Worm (Caenorhabditis elegans) whole organism, young adult: Measurements from ENCODE around the gene mai-1.

Experiments used
- B0261.1 ChIP-seq: sonication (generic microtip); optimal IDR thresholded peaks from 2 replicates; lab custom pipeline; 2016; ENCODE audit warnings: mild to moderate bottlenecking, missing genetic modification characterization, moderate library complexity, missing compliant biosample characterization
- F52B5.7 ChIP-seq: sonication (generic microtip); optimal IDR thresholded peaks from 2 replicates; lab custom pipeline; 2016; ENCODE audit warnings: mild to moderate bottlenecking, missing genetic modification characterization, missing compliant biosample characterization
- F57A8.1 ChIP-seq: fragments of 200-800 bp; sonication (Bioruptor generic); optimal IDR thresholded peaks from 2 replicates; lab custom pipeline; 2018; ENCODE audit warnings: mild to moderate bottlenecking, missing genetic modification characterization, moderate library complexity, missing compliant biosample characterization
- K12H6.12 ChIP-seq: fragments of 200-800 bp; sonication (Bioruptor generic); optimal IDR thresholded peaks from 2 replicates; lab custom pipeline; 2018; ENCODE audit warnings: mild to moderate bottlenecking, missing genetic modification characterization, missing compliant biosample characterization
- Y53F4B.3 ChIP-seq: fragments of 200-800 bp; sonication (Bioruptor generic); IDR thresholded peaks from 2 replicates; pipeline ENCODE4 v1.3.6; 2022; ENCODE audit warnings: missing genetic modification reagents, missing genetic modification characterization, missing compliant biosample characterization
- Y95B8A.8 ChIP-seq: fragments of 200-800 bp; sonication (Bioruptor generic); IDR thresholded peaks from 2 replicates; pipeline ENCODE4 v1.3.6; 2022; ENCODE audit warnings: missing genetic modification reagents, missing genetic modification characterization, missing compliant biosample characterization
- ZK185.1 ChIP-seq: sonication (generic microtip); optimal IDR thresholded peaks from 2 replicates; lab custom pipeline; 2016; ENCODE audit warnings: mild to moderate bottlenecking, missing genetic modification characterization, missing compliant biosample characterization; ENCODE audit not compliant: poor library complexity, severe bottlenecking
- akir-1 ChIP-seq: fragments of 200-800 bp; sonication (Bioruptor generic); optimal IDR thresholded peaks from 2 replicates; lab custom pipeline; 2018; ENCODE audit warnings: mild to moderate bottlenecking, missing genetic modification characterization, moderate library complexity, missing compliant biosample characterization
- aptf-2 ChIP-seq: fragments of 200-800 bp; sonication (Bioruptor generic); conservative IDR thresholded peaks from 2 replicates; pipeline ENCODE4 v1.3.6; 2022; ENCODE audit warnings: missing genetic modification reagents, missing genetic modification characterization, missing compliant biosample characterization
- atf-7 ChIP-seq: sonication (generic microtip); optimal IDR thresholded peaks from 2 replicates; lab custom pipeline; 2017; ENCODE audit warnings: mild to moderate bottlenecking, missing genetic modification characterization, missing compliant biosample characterization
- athp-1 ChIP-seq: sonication (generic microtip); optimal IDR thresholded peaks from 2 replicates; lab custom pipeline; 2017; ENCODE audit warnings: mild to moderate bottlenecking, missing genetic modification characterization, missing compliant biosample characterization
- attf-5 ChIP-seq: fragments of 200-800 bp; sonication (Bioruptor generic); optimal IDR thresholded peaks from 2 replicates; lab custom pipeline; 2018; ENCODE audit warnings: mild to moderate bottlenecking, missing genetic modification characterization, missing compliant biosample characterization
- attf-6 ChIP-seq: fragments of 200-800 bp; sonication (Bioruptor generic); IDR thresholded peaks from 2 replicates; pipeline ENCODE4 v1.3.6; 2022; ENCODE audit warnings: missing genetic modification reagents, missing genetic modification characterization, missing compliant biosample characterization
- efl-1 ChIP-seq: fragments of 150-350 bp; optimal IDR thresholded peaks from 2 replicates; lab custom pipeline; 2014; ENCODE audit warnings: missing biosample characterization, missing genetic modification reagents, missing genetic modification characterization
- hsf-1 ChIP-seq: fragments of 200-800 bp; sonication (Bioruptor generic); IDR thresholded peaks from 2 replicates; pipeline ENCODE4 v1.3.6; 2022; ENCODE audit warnings: missing genetic modification reagents, missing genetic modification characterization, missing compliant biosample characterization
- lag-1 ChIP-seq: fragments of 200-800 bp; sonication (Bioruptor generic); IDR thresholded peaks from 2 replicates; pipeline ENCODE4 v1.3.6; 2022; ENCODE audit warnings: missing genetic modification reagents, missing genetic modification characterization, missing compliant biosample characterization
- lin-40 ChIP-seq: sonication (generic microtip); optimal IDR thresholded peaks from 2 replicates; lab custom pipeline; 2016; ENCODE audit warnings: missing genetic modification characterization, mild to moderate bottlenecking, missing compliant biosample characterization, missing genotype, missing genetic modification reagents
- lin-54 ChIP-seq: fragments of 200-800 bp; sonication (Bioruptor generic); optimal IDR thresholded peaks from 2 replicates; lab custom pipeline; 2018; ENCODE audit warnings: mild to moderate bottlenecking, missing genetic modification characterization, missing compliant biosample characterization
- madf-8 ChIP-seq: fragments of 200-800 bp; sonication (Bioruptor generic); conservative IDR thresholded peaks from 2 replicates; pipeline ENCODE4 v1.3.6; 2022; ENCODE audit warnings: missing genetic modification reagents, missing genetic modification characterization, missing compliant biosample characterization
- nfya-2 ChIP-seq: fragments of 200-800 bp; sonication (Bioruptor generic); IDR thresholded peaks from 2 replicates; pipeline ENCODE4 v1.3.6; 2022; ENCODE audit warnings: missing genetic modification reagents, missing genetic modification characterization, missing compliant biosample characterization
- nhr-27 ChIP-seq: fragments of 200-800 bp; sonication (Bioruptor generic); optimal IDR thresholded peaks from 2 replicates; lab custom pipeline; 2018; ENCODE audit warnings: mild to moderate bottlenecking, missing genetic modification characterization, moderate library complexity, missing compliant biosample characterization
- nhr-80 ChIP-seq: sonication (generic microtip); optimal IDR thresholded peaks from 2 replicates; lab custom pipeline; 2016; ENCODE audit warnings: missing genetic modification characterization, missing compliant biosample characterization
- sea-2 ChIP-seq: fragments of 200-800 bp; sonication (Bioruptor generic); IDR thresholded peaks from 2 replicates; pipeline ENCODE4 v1.3.6; 2022; ENCODE audit warnings: missing genetic modification characterization, missing compliant biosample characterization
- snpc-1.3 ChIP-seq: sonication (generic microtip); optimal IDR thresholded peaks from 2 replicates; lab custom pipeline; 2017; ENCODE audit warnings: missing genetic modification characterization, mild to moderate bottlenecking, missing compliant biosample characterization, antibody characterized with exemption, moderate library complexity, missing genotype, missing genetic modification reagents; ENCODE audit not compliant: insufficient read depth
- snpc-4 ChIP-seq, 5 experiments: fragments of 150-350 bp in 1 of 5; sonication (generic microtip) in 4 of 5; optimal IDR thresholded peaks; 2 replicates each; lab custom pipeline; 2014 to 2018; ENCODE audit warnings: missing genetic modification characterization in 5 of 5, missing biosample characterization in 3 of 5, antibody characterized with exemption in 2 of 5, mild to moderate bottlenecking in 2 of 5, missing compliant biosample characterization in 2 of 5, missing genotype in 2 of 5, moderate library complexity in 2 of 5, missing genetic modification reagents in 1 of 5
- tbp1 ChIP-seq: fragments of 200-800 bp; sonication (Bioruptor generic); optimal IDR thresholded peaks from 2 replicates; lab custom pipeline; 2018; ENCODE audit warnings: mild to moderate bottlenecking, missing genetic modification characterization, missing compliant biosample characterization
- unc-130 ChIP-seq: sonication (generic microtip); optimal IDR thresholded peaks from 2 replicates; lab custom pipeline; 2016; ENCODE audit warnings: missing genetic modification reagents, missing genetic modification characterization, missing compliant biosample characterization
- zfh-2 ChIP-seq: fragments of 200-800 bp; sonication (Bioruptor generic); conservative IDR thresholded peaks from 2 replicates; pipeline ENCODE4 v1.3.6; 2022; ENCODE audit warnings: missing genetic modification reagents, missing genetic modification characterization, missing compliant biosample characterization
- ztf-22 ChIP-seq: fragments of 200-800 bp; sonication (Bioruptor generic); optimal IDR thresholded peaks from 2 replicates; lab custom pipeline; 2018; ENCODE audit warnings: mild to moderate bottlenecking, missing genetic modification characterization, moderate library complexity, missing compliant biosample characterization

Gene mai-1

ce11 chrX:3152361-3152760 lies 36.0 kb upstream of the mai-1 start, which contains the start of gene bbln-1:
bbln-1 (minus strand) TSS chrX:3152461.
- no peak for TF ChIP-seq attf-5 (GFP tag; lab: Kevin White, UChicago)
- TF ChIP-seq snpc-1.3: no peak
- no peak for TF ChIP-seq F52B5.7 (tag; lab: Kevin White, UChicago)
- TF ChIP-seq snpc-4 (GFP tag; optimal IDR thresholded peaks at IDR 0.05; lab: Kevin White, UChicago): no peak
- TF ChIP-seq snpc-4 (tag; optimal IDR thresholded peaks at IDR 0.05; lab: Kevin White, UChicago): no peak
- TF ChIP-seq B0261.1: no peak
- TF ChIP-seq nfya-2 (GFP tag; lab: Robert Waterston, UW): no peak
- no peak for TF ChIP-seq madf-8
- no peak for TF ChIP-seq lin-40 (tag; lab: Kevin White, UChicago)
- TF ChIP-seq athp-1 (tag; lab: Kevin White, UChicago): no peak

- TF ChIP-seq Y53F4B.3 (GFP tag; lab: Robert Waterston, UW) (no peak), aptf-2 (GFP tag; lab: Robert Waterston, UW) (no peak), hsf-1 (GFP tag; lab: Robert Waterston, UW) (no peak), atf-7 (tag; lab: Kevin White, UChicago) (no peak)
Observed at ce11 chrX:3145265-3145664, 28.9 kb upstream of the mai-1 start, which contains the start of gene C15C7.4. C15C7.4 (plus strand) TSS chrX:3145565.

ce11 chrX:3141704-3142103 lies 25.3 kb upstream of the mai-1 start:
- TF ChIP-seq nhr-80 (tag; lab: Kevin White, UChicago) (peak; percentile 9), K12H6.12 (tag; lab: Kevin White, UChicago) (no peak)
- TF ChIP-seq, all 124 proteins: peak for 1

- TF ChIP-seq unc-130 (GFP tag; lab: Kevin White, UChicago) (no peak), lag-1 (GFP tag; lab: Robert Waterston, UW) (no peak), lin-54 (GFP tag; lab: Kevin White, UChicago) (no peak), K12H6.12 (tag; lab: Kevin White, UChicago) (no peak), zfh-2 (no peak), nhr-27 (tag; lab: Kevin White, UChicago) (no peak), ztf-22 (GFP tag; lab: Kevin White, UChicago) (no peak)
- TF ChIP-seq, all 124 proteins: peak for 0
Observed at ce11 chrX:3139516-3140301, 23.3 kb upstream of the mai-1 start.

ce11 chrX:3135186-3135585 lies 18.8 kb upstream of the mai-1 start, which contains the start of gene K10B3.1:
K10B3.1 (plus strand) TSS chrX:3135486.
- TF ChIP-seq tbp1 (GFP tag; lab: Kevin White, UChicago): no peak
- TF ChIP-seq attf-6 (GFP tag; lab: Robert Waterston, UW): no peak
- no peak for TF ChIP-seq efl-1 (GFP tag; lab: Kevin White, UChicago)
- TF ChIP-seq F57A8.1 (GFP tag; lab: Kevin White, UChicago): no peak
- no peak for TF ChIP-seq Y95B8A.8 (GFP tag; lab: Robert Waterston, UW)
- TF ChIP-seq ZK185.1 (tag; lab: Kevin White, UChicago): no peak
- no peak for TF ChIP-seq sea-2 (GFP tag; lab: Robert Waterston, UW)
- TF ChIP-seq akir-1 (GFP tag; lab: Kevin White, UChicago): no peak
- TF ChIP-seq lag-1 (GFP tag; lab: Robert Waterston, UW): no peak
